Fruit fly (Drosophila melanogaster) whole organism: ENCODE results near the gene CG14332.

Source experiments
- CG8478 ChIP-seq: fragments of >200 bp; optimal IDR thresholded peaks from 2 replicates; lab custom pipeline; 2018; ENCODE audit warnings: inconsistent platforms
- Dll ChIP-seq: fragments of >200 bp; optimal IDR thresholded peaks from 2 replicates; lab custom pipeline; 2017
- pan ChIP-seq: fragments of >200 bp; optimal IDR thresholded peaks from 2 replicates; lab custom pipeline; 2017
- psq ChIP-seq: fragments of >200 bp; optimal IDR thresholded peaks from 2 replicates; lab custom pipeline; 2017

DNA sequence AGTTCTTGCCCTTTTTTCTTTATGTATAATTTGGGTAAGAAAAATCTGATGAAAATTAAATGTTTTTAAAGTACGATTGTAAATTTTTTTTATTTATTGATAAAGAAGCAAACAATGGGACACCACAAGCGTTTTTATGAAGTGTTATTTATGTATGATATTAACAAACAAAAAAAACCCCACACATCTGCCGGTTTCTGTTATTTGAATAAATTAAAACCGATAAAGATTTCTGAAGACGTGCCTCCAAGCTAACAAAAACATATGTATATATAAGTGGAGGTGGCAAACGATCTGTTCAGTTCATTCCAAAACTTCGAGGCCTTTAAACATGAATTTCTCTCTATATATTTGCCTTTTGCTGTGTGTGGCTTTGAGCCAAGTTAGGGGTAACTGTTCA, 8.4 kb downstream of the CG14332 start, which contains the start of gene CG42822:
- no peak for TF ChIP-seq CG8478
- TF ChIP-seq psq (lab: Kevin White, UChicago), result no peak
- no peak for TF ChIP-seq pan
- no peak for TF ChIP-seq Dll
